Fruit fly (Drosophila melanogaster) whole organism, adult: ENCODE results near the gene Rat1.
A peak's percentile ranks its signal among the peaks of the same experiment; 100 is the strongest.

Experiments
- CG11617 ChIP-seq: fragments of 200-800 bp; sonication (Bioruptor generic); optimal IDR thresholded peaks from 2 replicates; lab custom pipeline; 2017; ENCODE audit warnings: mild to moderate bottlenecking, missing biosample characterization, missing genetic modification reagents, missing genetic modification characterization
- CG12768 ChIP-seq: fragments of 200-800 bp; sonication (Bioruptor generic); optimal IDR thresholded peaks from 2 replicates; lab custom pipeline; 2017; ENCODE audit warnings: missing biosample characterization, missing genetic modification characterization, mild to moderate bottlenecking, moderate library complexity, missing genetic modification reagents
- CG14711 ChIP-seq: fragments of 200-800 bp; sonication (Bioruptor generic); optimal IDR thresholded peaks from 2 replicates; lab custom pipeline; 2018; ENCODE audit warnings: missing biosample characterization, mild to moderate bottlenecking, missing genetic modification characterization, moderate library complexity
- CG1620 ChIP-seq: fragments of 200-800 bp; sonication (Bioruptor generic); optimal IDR thresholded peaks from 2 replicates; lab custom pipeline; 2016; ENCODE audit warnings: missing biosample characterization, missing genetic modification characterization
- CG33017 ChIP-seq: fragments of 200-800 bp; sonication (Bioruptor generic); optimal IDR thresholded peaks from 2 replicates; lab custom pipeline; 2018; ENCODE audit warnings: missing biosample characterization, mild to moderate bottlenecking, missing genetic modification characterization, moderate library complexity
- CG5204 ChIP-seq: fragments of 200-800 bp; sonication (Bioruptor generic); optimal IDR thresholded peaks from 2 replicates; lab custom pipeline; 2016; ENCODE audit warnings: missing biosample characterization, missing genetic modification characterization
- CG7045 ChIP-seq: fragments of 200-800 bp; sonication (Bioruptor generic); optimal IDR thresholded peaks from 2 replicates; lab custom pipeline; 2017; ENCODE audit warnings: missing biosample characterization, mild to moderate bottlenecking, missing genetic modification characterization
- CG7101 ChIP-seq: fragments of 200-800 bp; sonication (Bioruptor generic); optimal IDR thresholded peaks from 2 replicates; lab custom pipeline; 2018; ENCODE audit warnings: missing biosample characterization, mild to moderate bottlenecking, missing genetic modification characterization, moderate library complexity
- Clk ChIP-seq: fragments of 200-800 bp; sonication (Bioruptor generic); optimal IDR thresholded peaks from 2 replicates; lab custom pipeline; 2017; ENCODE audit warnings: missing biosample characterization, missing genetic modification characterization
- Crg-1 ChIP-seq: fragments of 200-800 bp; sonication (Bioruptor generic); optimal IDR thresholded peaks from 2 replicates; lab custom pipeline; 2016; ENCODE audit warnings: missing biosample characterization, missing genetic modification characterization
- Hr96 ChIP-seq: fragments of 200-800 bp; sonication (Bioruptor generic); optimal IDR thresholded peaks from 2 replicates; lab custom pipeline; 2016; ENCODE audit warnings: missing biosample characterization, missing genetic modification characterization
- Mnt ChIP-seq: fragments of 200-800 bp; sonication (Bioruptor generic); optimal IDR thresholded peaks from 2 replicates; lab custom pipeline; 2016; ENCODE audit warnings: missing biosample characterization, mild to moderate bottlenecking, missing genetic modification characterization
- bab1 ChIP-seq: fragments of 200-800 bp; sonication (Bioruptor generic); optimal IDR thresholded peaks from 3 replicates; lab custom pipeline; 2019; ENCODE audit warnings: missing biosample characterization, mild to moderate bottlenecking, missing genetic modification characterization, moderate library complexity
- cic ChIP-seq: fragments of 200-800 bp; sonication (Bioruptor generic); optimal IDR thresholded peaks from 2 replicates; lab custom pipeline; 2017; ENCODE audit warnings: missing biosample characterization, mild to moderate bottlenecking, missing genetic modification characterization, moderate library complexity
- cnc ChIP-seq, 2 experiments: fragments of >200 bp; optimal IDR thresholded peaks; 2 replicates each; lab custom pipeline; 2017
- kay ChIP-seq: fragments of 200-800 bp; sonication (Bioruptor generic); peaks from one replicate; lab custom pipeline; 2016; ENCODE audit warnings: missing biosample characterization, missing genetic modification characterization, borderline replicate concordance
- ovo ChIP-seq: fragments of 200-800 bp; sonication (Bioruptor generic); optimal IDR thresholded peaks from 2 replicates; lab custom pipeline; 2016; ENCODE audit warnings: missing biosample characterization, missing genetic modification characterization
- pad ChIP-seq: fragments of 200-800 bp; sonication (Bioruptor generic); optimal IDR thresholded peaks from 3 replicates; lab custom pipeline; 2017; ENCODE audit warnings: missing biosample characterization, missing genetic modification characterization, mild to moderate bottlenecking, moderate library complexity, missing genetic modification reagents
- tj ChIP-seq: fragments of 200-800 bp; sonication (Bioruptor generic); optimal IDR thresholded peaks from 3 replicates; lab custom pipeline; 2017; ENCODE audit warnings: missing biosample characterization, mild to moderate bottlenecking, missing genetic modification characterization, moderate library complexity
- toe ChIP-seq: fragments of 200-800 bp; sonication (Bioruptor generic); optimal IDR thresholded peaks from 2 replicates; lab custom pipeline; 2016; ENCODE audit warnings: missing biosample characterization, missing genetic modification characterization

Gene Rat1

dm6 chr2L:6920661-6921359, 12.9 kb downstream of the Rat1 start, which contains the start of gene Hrb27C:
TSS of gene Hrb27C (plus strand) at chr2L:6920704.
- TF ChIP-seq cic (GFP tag; lab: Kevin White, UChicago) (peak; percentile 55), CG7101 (no peak), tj (peak; percentile 46), Clk (GFP tag; lab: Kevin White, UChicago) (no peak), Mnt (GFP tag; lab: Kevin White, UChicago) (peak; percentile 45), kay (GFP tag; lab: Kevin White, UChicago) (no peak), CG12768 (GFP tag; lab: Kevin White, UChicago) (peak; percentile 5)

- TF ChIP-seq CG7101 (no peak), Hr96 (no peak), bab1 (no peak), CG33017 (tag; lab: Kevin White, UChicago) (no peak), CG5204 (GFP tag; lab: Kevin White, UChicago) (no peak), ovo (no peak), Mnt (GFP tag; lab: Kevin White, UChicago) (no peak), Crg-1 (no peak), toe (no peak), Clk (GFP tag; lab: Kevin White, UChicago) (no peak), CG11617 (no peak), CG14711 (tag; lab: Kevin White, UChicago) (no peak), kay (GFP tag; lab: Kevin White, UChicago) (no peak), CG12768 (GFP tag; lab: Kevin White, UChicago) (no peak), cnc (optimal IDR thresholded peaks at IDR 0.05; lab: Kevin White, UChicago) (no peak), CG7045 (GFP tag; lab: Kevin White, UChicago) (no peak), CG1620 (GFP tag; lab: Kevin White, UChicago) (no peak), tj (no peak), pad (GFP tag; lab: Kevin White, UChicago) (no peak), cic (GFP tag; lab: Kevin White, UChicago) (no peak)
Measured at dm6 chr2L:6921360-6922090, 13.6 kb downstream of the Rat1 start.

- peak; percentile 75 to 85 for TF ChIP-seq cnc (optimal IDR thresholded peaks at IDR 0.05; lab: Kevin White, UChicago)
- TF ChIP-seq toe: no peak
- TF ChIP-seq CG7101: peak; percentile 7
- TF ChIP-seq pad (GFP tag; lab: Kevin White, UChicago): peak; percentile 53
- TF ChIP-seq CG7045 (GFP tag; lab: Kevin White, UChicago): no peak
- TF ChIP-seq CG1620 (GFP tag; lab: Kevin White, UChicago): no peak
- TF ChIP-seq kay (GFP tag; lab: Kevin White, UChicago): no peak
- peak; percentile 47 for TF ChIP-seq Mnt (GFP tag; lab: Kevin White, UChicago)
- peak; percentile 84 for TF ChIP-seq cic (GFP tag; lab: Kevin White, UChicago)
Measured at dm6 chr2L:6922091-6922753, 14.3 kb downstream of the Rat1 start.

- TF ChIP-seq bab1 (no peak), CG12768 (GFP tag; lab: Kevin White, UChicago) (no peak), cic (GFP tag; lab: Kevin White, UChicago) (no peak), toe (no peak), pad (GFP tag; lab: Kevin White, UChicago) (no peak), CG1620 (GFP tag; lab: Kevin White, UChicago) (no peak), Clk (GFP tag; lab: Kevin White, UChicago) (no peak), CG11617 (no peak), cnc (optimal IDR thresholded peaks at IDR 0.05; lab: Kevin White, UChicago) (no peak), CG33017 (tag; lab: Kevin White, UChicago) (no peak), CG7101 (no peak), CG14711 (tag; lab: Kevin White, UChicago) (no peak), tj (no peak), ovo (no peak), CG7045 (GFP tag; lab: Kevin White, UChicago) (no peak), CG5204 (GFP tag; lab: Kevin White, UChicago) (no peak)
Measured at dm6 chr2L:6925114-6925513, 17.2 kb downstream of the Rat1 start.

- no peak for TF ChIP-seq cic (GFP tag; lab: Kevin White, UChicago)
- TF ChIP-seq kay (GFP tag; lab: Kevin White, UChicago): peak; percentile 78
- no peak for TF ChIP-seq CG33017 (tag; lab: Kevin White, UChicago)
- no peak for TF ChIP-seq CG1620 (GFP tag; lab: Kevin White, UChicago)
- no peak for TF ChIP-seq Crg-1
Measured at dm6 chr2L:6931821-6932220, 23.9 kb downstream of the Rat1 start, which contains the start of gene CG43232. TSS of gene CG43232 (plus strand) at chr2L:6932121.

dm6 chr2L:6939698-6940097, 31.8 kb downstream of the Rat1 start:
- TF ChIP-seq CG33017 (tag; lab: Kevin White, UChicago) (no peak), CG5204 (GFP tag; lab: Kevin White, UChicago) (no peak), tj (no peak), CG7045 (GFP tag; lab: Kevin White, UChicago) (no peak)
